Worm (Caenorhabditis elegans) whole organism, L3 larva: Measurements from ENCODE around the gene acr-23.

Source experiments
- elt-1 ChIP-seq: fragments of 150-350 bp; optimal IDR thresholded peaks from 2 replicates; lab custom pipeline; 2014; ENCODE audit warnings: missing biosample characterization, missing genetic modification characterization
- fkh-10 ChIP-seq: sonication (generic microtip); optimal IDR thresholded peaks from 2 replicates; lab custom pipeline; 2017; ENCODE audit warnings: missing biosample characterization, missing genetic modification reagents, missing genetic modification characterization
- pha-4 ChIP-seq: fragments of 150-350 bp; optimal IDR thresholded peaks from 2 replicates; lab custom pipeline; 2014; ENCODE audit warnings: missing biosample characterization, missing genetic modification reagents, missing genetic modification characterization
- pqm-1 ChIP-seq: fragments of 150-350 bp; optimal IDR thresholded peaks from 2 replicates; lab custom pipeline; 2017; ENCODE audit warnings: missing biosample characterization, missing genetic modification characterization, inconsistent platforms
- skn-1 ChIP-seq: fragments of 150-350 bp; optimal IDR thresholded peaks from 2 replicates; lab custom pipeline; 2014; ENCODE audit warnings: missing biosample characterization, missing genetic modification characterization
- unc-39 ChIP-seq: sonication (generic microtip); optimal IDR thresholded peaks from 4 replicates; lab custom pipeline; 2017; ENCODE audit warnings: missing biosample characterization, missing genetic modification characterization
- unc-62 ChIP-seq: fragments of 150-350 bp; sonication (generic microtip); optimal IDR thresholded peaks from 4 replicates; lab custom pipeline; 2014; ENCODE audit warnings: missing biosample characterization, missing genetic modification reagents, missing genetic modification characterization
- zag-1 ChIP-seq: fragments of 150-350 bp; optimal IDR thresholded peaks from 2 replicates; lab custom pipeline; 2014; ENCODE audit warnings: missing biosample characterization, missing genetic modification characterization

ce11 chrV:3611654-3612053, 47.7 kb downstream of the acr-23 start, which contains the start of gene T22F3.10:
- TF ChIP-seq elt-1 (no peak), pqm-1 (tag; lab: Kevin White, UChicago) (no peak), pha-4 (tag; lab: Kevin White, UChicago) (no peak), unc-39 (no peak), unc-62 (no peak), zag-1 (tag; lab: Kevin White, UChicago) (no peak), fkh-10 (GFP tag; lab: Kevin White, UChicago) (no peak), skn-1 (no peak)
